Fruit fly (Drosophila melanogaster): ENCODE data around the gene Prx3.

DNA sequence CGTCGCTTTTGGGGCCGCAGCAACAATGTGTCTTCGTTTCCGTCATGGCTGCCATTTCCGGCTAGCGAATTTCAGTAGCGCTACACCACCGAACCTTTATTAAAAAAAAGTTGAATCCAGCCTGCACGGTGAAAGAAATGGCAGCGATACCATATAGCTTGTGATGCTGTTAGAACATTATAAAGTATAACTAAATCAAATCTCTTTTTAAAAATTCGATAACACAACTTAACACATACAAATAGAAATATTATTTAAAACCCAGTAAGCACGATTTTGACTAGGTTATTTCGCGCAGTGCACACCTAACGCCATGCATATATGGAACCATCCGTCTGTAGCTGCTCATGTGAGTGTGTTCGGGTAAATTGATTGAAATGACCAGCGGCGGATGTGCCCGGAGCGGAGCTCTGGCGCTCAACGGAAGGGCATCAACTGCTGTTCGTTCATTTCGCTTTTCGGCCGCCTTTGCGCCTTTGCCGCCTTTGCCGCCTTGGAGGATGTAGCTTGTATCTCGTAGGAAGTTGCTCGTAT is 20.2 kb downstream of the Prx3 start:
- no peak for TF ChIP-seq pan (optimal IDR thresholded peaks at IDR 0.05)
- no peak for TF ChIP-seq CG8478 (optimal IDR thresholded peaks at IDR 0.05)
